Fruit fly (Drosophila melanogaster): ENCODE measurements around the gene Xrcc2.
A peak's percentile ranks its signal among the peaks of the same experiment; 100 is the strongest.

Gene Xrcc2

DNA sequence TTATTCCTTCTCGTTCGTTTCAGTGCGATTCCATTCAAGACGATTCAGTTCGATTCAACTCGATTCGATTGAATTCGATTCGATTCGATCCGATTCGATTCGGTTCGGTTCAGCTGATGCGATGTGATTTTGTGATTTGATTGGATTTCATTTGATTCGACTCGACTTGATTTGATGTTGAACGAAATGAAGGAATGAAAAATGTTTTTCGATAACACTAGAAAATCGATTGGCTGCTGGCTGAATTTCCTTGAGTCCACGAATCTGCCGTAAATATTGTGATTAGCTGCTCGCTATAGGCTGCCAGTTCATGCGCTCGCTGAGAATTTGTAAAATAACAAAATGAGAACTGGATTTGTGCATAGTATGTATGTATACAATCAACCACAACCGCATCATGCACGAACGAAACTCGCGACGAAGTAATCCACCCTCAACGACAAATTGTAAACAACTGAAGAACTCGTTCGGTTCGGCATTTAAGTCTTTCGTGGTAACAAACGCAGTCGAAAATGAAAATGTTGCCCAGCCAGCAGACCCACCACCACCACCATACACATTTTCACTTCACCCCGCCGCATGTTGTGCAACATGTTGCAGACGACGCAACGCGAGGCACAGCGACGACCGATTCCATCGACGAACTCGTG lies 5.1 kb downstream of the Xrcc2 start, which contains the start of gene Wnt5 (continued):
- TF ChIP-seq D (optimal IDR thresholded peaks at IDR 0.05) (no peak), D (GFP tag; optimal IDR thresholded peaks at IDR 0.05) (peak; percentile 2), Hsf (GFP tag; optimal IDR thresholded peaks at IDR 0.05) (no peak), tna (GFP tag; IDR thresholded peaks at IDR 0.05; ENCODE audit: partially characterized antibody) (peak; percentile 53; the same call in 1 of the 2 replicates), oc (tag; optimal IDR thresholded peaks at IDR 0.05) (peak; percentile 10), CoRest (tag; optimal IDR thresholded peaks at IDR 0.05) (no peak), ab (GFP tag; optimal IDR thresholded peaks at IDR 0.05) (no peak), tgo (GFP tag; IDR thresholded peaks at IDR 0.05) (no peak), CG31441 (GFP tag; IDR thresholded peaks at IDR 0.05) (no peak; the same call in 1 of the 2 replicates), abd-A (tag; optimal IDR thresholded peaks at IDR 0.05) (no peak), CG32767 (GFP tag; IDR thresholded peaks at IDR 0.05) (peak; percentile 67; the same call in 1 of the 2 replicates), onecut (GFP tag; IDR thresholded peaks at IDR 0.05) (peak; percentile 46; the same call in 1 of the 2 replicates), tx (GFP tag; optimal IDR thresholded peaks at IDR 0.05) (no peak), zen2 (GFP tag; IDR thresholded peaks at IDR 0.05; ENCODE audit: partially characterized antibody) (no peak), CG14014 (GFP tag; IDR thresholded peaks at IDR 0.05) (no peak), Sin3A (optimal IDR thresholded peaks at IDR 0.05) (no peak), Ssrp (tag; optimal IDR thresholded peaks at IDR 0.05) (no peak), gcm (GFP tag; optimal IDR thresholded peaks at IDR 0.05) (peak; percentile 11), ken (GFP tag; IDR thresholded peaks at IDR 0.05) (no peak), Neu2 (GFP tag; optimal IDR thresholded peaks at IDR 0.05; ENCODE audit: borderline replicate concordance) (no peak), bowl (GFP tag; IDR thresholded peaks at IDR 0.05) (no peak), br (optimal IDR thresholded peaks at IDR 0.05) (no peak), Bgb (GFP tag; IDR thresholded peaks at IDR 0.05; ENCODE audit: partially characterized antibody) (peak; percentile 45), HLH54F (GFP tag; optimal IDR thresholded peaks at IDR 0.05) (no peak), HLHmδ (GFP tag; optimal IDR thresholded peaks at IDR 0.05) (no peak), HLH4C (GFP tag; IDR thresholded peaks at IDR 0.05; ENCODE audit: partially characterized antibody) (peak; percentile 23; the same call in 1 of the 3 replicates), Nf-YB (GFP tag; optimal IDR thresholded peaks at IDR 0.05) (peak; percentile 4), CG34422 (GFP tag; IDR thresholded peaks at IDR 0.05) (peak; percentile 26; the same call in 1 of the 3 replicates), ap (GFP tag; IDR thresholded peaks at IDR 0.05) (no peak), ase (GFP tag; IDR thresholded peaks at IDR 0.05) (no peak), shn (GFP tag; optimal IDR thresholded peaks at IDR 0.05) (no peak), psq (GFP tag; optimal IDR thresholded peaks at IDR 0.05) (no peak), Trl (optimal IDR thresholded peaks at IDR 0.05) (no peak), Trl (GFP tag; optimal IDR thresholded peaks at IDR 0.05) (no peak), chif (GFP tag; optimal IDR thresholded peaks at IDR 0.05) (no peak), disco-r (GFP tag; optimal IDR thresholded peaks at IDR 0.05) (no peak), CG33557 (GFP tag; optimal IDR thresholded peaks at IDR 0.05) (no peak), fd3F (GFP tag; optimal IDR thresholded peaks at IDR 0.05) (no peak), CG4404 (GFP tag; IDR thresholded peaks at IDR 0.05) (no peak), pzg (GFP tag; optimal IDR thresholded peaks at IDR 0.05) (no peak), CG6272 (GFP tag; IDR thresholded peaks at IDR 0.05) (no peak), CG6791 (GFP tag; IDR thresholded peaks at IDR 0.05; ENCODE audit: partially characterized antibody) (0 out of 3 replicates have a peak, but pooled peaks have one; percentile 22), zfh1 (GFP tag; IDR thresholded peaks at IDR 0.05) (no peak), Jarid2 (GFP tag; optimal IDR thresholded peaks at IDR 0.05) (peak; percentile 90), CG2199 (GFP tag; IDR thresholded peaks at IDR 0.05) (peak; percentile 92), Dad (GFP tag; optimal IDR thresholded peaks at IDR 0.05) (no peak), TFAM (GFP tag; optimal IDR thresholded peaks at IDR 0.05) (no peak), CG11504 (tag; optimal IDR thresholded peaks at IDR 0.05) (peak; percentile 100), sqz (GFP tag; optimal IDR thresholded peaks at IDR 0.05) (peak; percentile 49), vnd (GFP tag; IDR thresholded peaks at IDR 0.05; ENCODE audit: partially characterized antibody) (no peak), sna (GFP tag; IDR thresholded peaks at IDR 0.05; ENCODE audit: partially characterized antibody) (no peak; the same call in 1 of the 2 replicates)

Measured in whole organism, embryonic.